Fruit fly (Drosophila melanogaster) whole organism, adult: Measurements from ENCODE around the gene CASK.

Experiments used
- CG11617 ChIP-seq: fragments of 200-800 bp; sonication (Bioruptor generic); optimal IDR thresholded peaks from 2 replicates; lab custom pipeline; 2017; ENCODE audit warnings: mild to moderate bottlenecking, missing biosample characterization, missing genetic modification reagents, missing genetic modification characterization
- CG12768 ChIP-seq: fragments of 200-800 bp; sonication (Bioruptor generic); optimal IDR thresholded peaks from 2 replicates; lab custom pipeline; 2017; ENCODE audit warnings: missing biosample characterization, missing genetic modification characterization, mild to moderate bottlenecking, moderate library complexity, missing genetic modification reagents
- CG14711 ChIP-seq: fragments of 200-800 bp; sonication (Bioruptor generic); optimal IDR thresholded peaks from 2 replicates; lab custom pipeline; 2018; ENCODE audit warnings: missing biosample characterization, mild to moderate bottlenecking, missing genetic modification characterization, moderate library complexity
- CG1620 ChIP-seq: fragments of 200-800 bp; sonication (Bioruptor generic); optimal IDR thresholded peaks from 2 replicates; lab custom pipeline; 2016; ENCODE audit warnings: missing biosample characterization, missing genetic modification characterization
- CG33017 ChIP-seq: fragments of 200-800 bp; sonication (Bioruptor generic); optimal IDR thresholded peaks from 2 replicates; lab custom pipeline; 2018; ENCODE audit warnings: missing biosample characterization, mild to moderate bottlenecking, missing genetic modification characterization, moderate library complexity
- CG5204 ChIP-seq: fragments of 200-800 bp; sonication (Bioruptor generic); optimal IDR thresholded peaks from 2 replicates; lab custom pipeline; 2016; ENCODE audit warnings: missing biosample characterization, missing genetic modification characterization
- CG7045 ChIP-seq: fragments of 200-800 bp; sonication (Bioruptor generic); optimal IDR thresholded peaks from 2 replicates; lab custom pipeline; 2017; ENCODE audit warnings: missing biosample characterization, mild to moderate bottlenecking, missing genetic modification characterization
- CG7101 ChIP-seq: fragments of 200-800 bp; sonication (Bioruptor generic); optimal IDR thresholded peaks from 2 replicates; lab custom pipeline; 2018; ENCODE audit warnings: missing biosample characterization, mild to moderate bottlenecking, missing genetic modification characterization, moderate library complexity
- Clk ChIP-seq: fragments of 200-800 bp; sonication (Bioruptor generic); optimal IDR thresholded peaks from 2 replicates; lab custom pipeline; 2017; ENCODE audit warnings: missing biosample characterization, missing genetic modification characterization
- Crg-1 ChIP-seq: fragments of 200-800 bp; sonication (Bioruptor generic); optimal IDR thresholded peaks from 2 replicates; lab custom pipeline; 2016; ENCODE audit warnings: missing biosample characterization, missing genetic modification characterization
- Hr96 ChIP-seq: fragments of 200-800 bp; sonication (Bioruptor generic); optimal IDR thresholded peaks from 2 replicates; lab custom pipeline; 2016; ENCODE audit warnings: missing biosample characterization, missing genetic modification characterization
- Mnt ChIP-seq: fragments of 200-800 bp; sonication (Bioruptor generic); optimal IDR thresholded peaks from 2 replicates; lab custom pipeline; 2016; ENCODE audit warnings: missing biosample characterization, mild to moderate bottlenecking, missing genetic modification characterization
- bab1 ChIP-seq: fragments of 200-800 bp; sonication (Bioruptor generic); optimal IDR thresholded peaks from 3 replicates; lab custom pipeline; 2019; ENCODE audit warnings: missing biosample characterization, mild to moderate bottlenecking, missing genetic modification characterization, moderate library complexity
- cic ChIP-seq: fragments of 200-800 bp; sonication (Bioruptor generic); optimal IDR thresholded peaks from 2 replicates; lab custom pipeline; 2017; ENCODE audit warnings: missing biosample characterization, mild to moderate bottlenecking, missing genetic modification characterization, moderate library complexity
- cnc ChIP-seq, 2 experiments: fragments of >200 bp; optimal IDR thresholded peaks; 2 replicates each; lab custom pipeline; 2017
- kay ChIP-seq: fragments of 200-800 bp; sonication (Bioruptor generic); peaks from one replicate; lab custom pipeline; 2016; ENCODE audit warnings: missing biosample characterization, missing genetic modification characterization, borderline replicate concordance
- ovo ChIP-seq: fragments of 200-800 bp; sonication (Bioruptor generic); optimal IDR thresholded peaks from 2 replicates; lab custom pipeline; 2016; ENCODE audit warnings: missing biosample characterization, missing genetic modification characterization
- pad ChIP-seq: fragments of 200-800 bp; sonication (Bioruptor generic); optimal IDR thresholded peaks from 3 replicates; lab custom pipeline; 2017; ENCODE audit warnings: missing biosample characterization, missing genetic modification characterization, mild to moderate bottlenecking, moderate library complexity, missing genetic modification reagents
- tj ChIP-seq: fragments of 200-800 bp; sonication (Bioruptor generic); optimal IDR thresholded peaks from 3 replicates; lab custom pipeline; 2017; ENCODE audit warnings: missing biosample characterization, mild to moderate bottlenecking, missing genetic modification characterization, moderate library complexity
- toe ChIP-seq: fragments of 200-800 bp; sonication (Bioruptor generic); optimal IDR thresholded peaks from 2 replicates; lab custom pipeline; 2016; ENCODE audit warnings: missing biosample characterization, missing genetic modification characterization

The CASK gene

dm6 chr3R:21856873-21857243, 34.4 kb upstream of the CASK start:
- no peak for TF ChIP-seq cic (GFP tag; lab: Kevin White, UChicago)
- TF ChIP-seq Hr96 (GFP tag; lab: Kevin White, UChicago) = no peak
- no peak for TF ChIP-seq CG5204 (GFP tag; lab: Kevin White, UChicago)
- no peak for TF ChIP-seq CG12768 (GFP tag; lab: Kevin White, UChicago)
- TF ChIP-seq Crg-1 (GFP tag; lab: Kevin White, UChicago) = peak; percentile 13
- TF ChIP-seq ovo (GFP tag; lab: Kevin White, UChicago) = no peak
- TF ChIP-seq CG7045 (GFP tag; lab: Kevin White, UChicago) = peak; percentile 2

dm6 chr3R:21856098-21856872, 33.8 kb upstream of the CASK start, which contains the start of gene glec:
Gene glec (minus strand): TSS chr3R:21856266.
- peak; percentile 42 for TF ChIP-seq cic (GFP tag; lab: Kevin White, UChicago)
- TF ChIP-seq CG11617 = peak; percentile 50
- no peak for TF ChIP-seq CG7045 (GFP tag; lab: Kevin White, UChicago)
- TF ChIP-seq CG14711 (tag; lab: Kevin White, UChicago) = peak; percentile 2
- TF ChIP-seq Hr96 (GFP tag; lab: Kevin White, UChicago) = peak; percentile 54
- TF ChIP-seq kay = peak; percentile 86
- TF ChIP-seq pad (GFP tag; lab: Kevin White, UChicago) = no peak
- TF ChIP-seq cnc (optimal IDR thresholded peaks at IDR 0.05; lab: Kevin White, UChicago) = no peak
- peak; percentile 59 for TF ChIP-seq CG1620 (GFP tag; lab: Kevin White, UChicago)
- TF ChIP-seq Mnt (GFP tag; lab: Kevin White, UChicago) = peak; percentile 49
- peak; percentile 47 for TF ChIP-seq tj (GFP tag; lab: Kevin White, UChicago)
- peak; percentile 28 for TF ChIP-seq ovo (GFP tag; lab: Kevin White, UChicago)
- peak; percentile 49 for TF ChIP-seq bab1 (GFP tag; lab: Kevin White, UChicago)
- TF ChIP-seq Clk (GFP tag; lab: Kevin White, UChicago) = no peak
- TF ChIP-seq toe = peak; percentile 55
- peak; percentile 1 for TF ChIP-seq CG12768 (GFP tag; lab: Kevin White, UChicago)
- no peak for TF ChIP-seq Crg-1 (GFP tag; lab: Kevin White, UChicago)
- peak; percentile 13 for TF ChIP-seq CG7101 (tag; lab: Kevin White, UChicago)
- peak; percentile 68 for TF ChIP-seq CG5204 (GFP tag; lab: Kevin White, UChicago)
- TF ChIP-seq CG33017 (tag; lab: Kevin White, UChicago) = peak; percentile 47

DNA sequence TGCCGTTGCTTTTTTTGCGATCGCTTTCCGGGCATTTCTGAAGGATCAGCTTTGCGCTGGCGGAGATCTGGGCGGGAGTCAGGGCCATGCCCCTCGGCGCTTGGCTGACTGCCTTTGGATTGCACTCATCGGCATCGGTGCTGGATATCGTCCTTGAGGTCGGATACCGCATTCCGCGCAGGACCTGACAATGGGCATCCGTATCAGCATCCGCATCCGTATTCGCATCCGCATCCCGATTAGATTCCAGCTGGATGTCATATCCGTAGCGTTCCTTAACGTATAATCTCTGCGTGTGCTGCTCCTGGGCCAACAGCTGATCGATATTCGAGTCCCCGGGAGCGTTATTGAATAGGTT, 33.0 kb upstream of the CASK start:
- TF ChIP-seq CG14711 (tag; lab: Kevin White, UChicago) (no peak), pad (GFP tag; lab: Kevin White, UChicago) (no peak), Hr96 (GFP tag; lab: Kevin White, UChicago) (no peak), toe (no peak), Clk (GFP tag; lab: Kevin White, UChicago) (no peak), CG12768 (GFP tag; lab: Kevin White, UChicago) (no peak), CG33017 (tag; lab: Kevin White, UChicago) (no peak), cic (GFP tag; lab: Kevin White, UChicago) (no peak), Crg-1 (GFP tag; lab: Kevin White, UChicago) (no peak), CG1620 (GFP tag; lab: Kevin White, UChicago) (no peak), CG5204 (GFP tag; lab: Kevin White, UChicago) (no peak), cnc (optimal IDR thresholded peaks at IDR 0.05; lab: Kevin White, UChicago) (no peak), ovo (GFP tag; lab: Kevin White, UChicago) (no peak)

DNA sequence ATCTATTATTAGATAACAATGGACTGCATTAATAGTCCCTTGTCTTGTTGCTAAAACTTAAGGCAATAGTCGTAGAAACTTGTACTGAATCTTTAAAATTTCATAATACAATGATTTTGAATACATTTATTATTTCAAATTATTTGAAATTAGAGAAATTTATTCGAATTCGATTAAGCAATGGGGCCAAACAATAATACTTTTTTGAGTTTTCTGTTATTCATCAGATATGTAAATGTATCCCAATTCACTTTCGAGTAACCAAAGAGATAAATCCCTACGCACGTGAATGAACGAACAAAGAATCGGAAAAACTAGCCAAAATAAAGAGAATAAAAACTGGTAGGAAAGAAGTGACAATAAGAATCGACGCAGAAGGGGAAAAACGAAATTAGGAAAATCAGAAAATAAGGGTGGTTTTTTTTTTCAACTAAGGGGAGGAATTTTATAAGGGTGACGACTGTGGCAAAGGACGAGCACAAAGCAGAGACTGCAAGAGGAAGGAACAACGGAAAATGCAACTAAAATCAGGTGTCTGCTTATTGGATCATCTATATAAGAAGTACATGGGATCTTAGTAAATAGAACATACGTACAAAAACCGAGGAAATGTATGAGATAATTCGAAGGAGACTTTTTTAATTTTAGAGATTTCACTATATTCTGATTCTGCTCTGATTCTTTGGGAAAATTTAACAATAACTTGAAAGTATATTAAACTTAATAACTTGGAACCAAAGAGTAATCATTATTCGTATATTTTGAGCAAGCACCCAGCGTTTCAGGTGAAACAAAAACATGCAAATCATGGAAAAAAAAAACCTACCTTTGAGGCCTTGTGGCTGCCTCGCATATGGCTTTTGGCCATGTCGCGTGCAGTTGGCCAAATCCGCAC, 32.3 kb upstream of the CASK start:
- peak; percentile 79 for TF ChIP-seq kay
- no peak for TF ChIP-seq Clk (GFP tag; lab: Kevin White, UChicago)
- TF ChIP-seq Hr96 (GFP tag; lab: Kevin White, UChicago) = no peak

- TF ChIP-seq CG5204 (GFP tag; lab: Kevin White, UChicago) (no peak), tj (GFP tag; lab: Kevin White, UChicago) (peak; percentile 55), Mnt (GFP tag; lab: Kevin White, UChicago) (peak; percentile 35), toe (peak; percentile 16), pad (GFP tag; lab: Kevin White, UChicago) (no peak), kay (peak; percentile 58), CG7045 (GFP tag; lab: Kevin White, UChicago) (peak; percentile 49), CG1620 (GFP tag; lab: Kevin White, UChicago) (no peak), Clk (GFP tag; lab: Kevin White, UChicago) (peak; percentile 7), bab1 (GFP tag; lab: Kevin White, UChicago) (no peak), CG14711 (tag; lab: Kevin White, UChicago) (peak; percentile 9), Hr96 (GFP tag; lab: Kevin White, UChicago) (no peak), CG12768 (GFP tag; lab: Kevin White, UChicago) (peak; percentile 90), Crg-1 (GFP tag; lab: Kevin White, UChicago) (no peak), CG11617 (peak; percentile 31), cnc (optimal IDR thresholded peaks at IDR 0.05; lab: Kevin White, UChicago) (no peak), CG33017 (tag; lab: Kevin White, UChicago) (peak; percentile 53), CG7101 (tag; lab: Kevin White, UChicago) (peak; percentile 17), cic (GFP tag; lab: Kevin White, UChicago) (peak; percentile 83), ovo (GFP tag; lab: Kevin White, UChicago) (peak; percentile 39)
Observed at dm6 chr3R:21853618-21854573, 31.4 kb upstream of the CASK start.
